Fruit fly (Drosophila melanogaster): ENCODE measurements around the gene CG12375.

DNA sequence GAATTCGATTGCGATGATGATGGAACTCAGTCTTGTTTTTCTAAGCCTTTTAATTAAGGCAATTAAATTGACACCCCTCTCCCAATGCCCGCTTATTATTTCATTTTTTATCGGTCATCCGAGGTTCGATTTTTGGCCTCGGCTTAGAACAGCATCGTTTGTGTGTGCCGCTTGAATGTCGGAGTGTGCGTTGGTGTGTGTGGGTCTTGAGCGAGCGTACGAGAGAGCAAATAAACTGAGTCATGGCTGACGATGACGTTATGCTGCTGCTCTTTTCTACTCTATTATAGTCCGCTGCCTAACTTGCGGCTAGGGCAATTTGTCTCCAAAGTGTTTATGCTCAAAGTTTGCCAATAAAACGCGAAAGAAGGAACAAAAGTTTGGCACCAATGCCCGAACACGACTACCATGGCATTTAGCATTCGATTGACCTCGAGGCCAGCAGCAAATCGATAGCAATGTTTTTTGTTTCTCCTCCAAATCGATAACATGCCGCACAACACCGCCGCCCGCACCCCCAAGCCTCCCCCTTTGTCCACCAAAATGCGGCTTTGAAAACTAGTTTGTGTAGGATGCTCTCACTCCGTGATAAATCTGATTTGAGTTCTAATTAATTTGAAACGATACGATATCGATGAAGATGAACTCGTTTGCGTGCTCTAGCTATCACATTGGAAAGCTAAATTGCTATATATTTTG is 41.1 kb downstream of the CG12375 start:
- TF ChIP-seq ttk (optimal IDR thresholded peaks at IDR 0.05) (no peak), Sin3A (optimal IDR thresholded peaks at IDR 0.05) (no peak)
